Worm (Caenorhabditis elegans): ENCODE results near the gene C25F9.2.

ce11 chrV:19421131-19421530 is at the start of gene C25F9.2:
- TF ChIP-seq him-1 (tag; optimal IDR thresholded peaks at IDR 0.05) (no peak), dao-5 (tag; optimal IDR thresholded peaks at IDR 0.05) (no peak)

All from whole organism, L4/young adult.